Worm (Caenorhabditis elegans) whole organism, young adult: Measurements from ENCODE around the gene srv-2.

Source experiments
- Y53G8AR.9 ChIP-seq: fragments of 200-800 bp; sonication (Bioruptor generic); conservative IDR thresholded peaks from 2 replicates; pipeline ENCODE4 v1.3.6; 2022; ENCODE audit warnings: missing genetic modification reagents, missing genetic modification characterization, missing compliant biosample characterization
- ama-1 ChIP-seq, 3 experiments: fragments of 150-350 bp in 1 of 3; sonication (generic microtip) in 2 of 3; optimal IDR thresholded peaks; 2 replicates each; lab custom pipeline; 2014 to 2018; ENCODE audit warnings: missing biosample characterization in 2 of 3, missing genetic modification characterization in 2 of 3, missing genetic modification reagents in 2 of 3
- aptf-2 ChIP-seq: fragments of 200-800 bp; sonication (Bioruptor generic); conservative IDR thresholded peaks from 2 replicates; pipeline ENCODE4 v1.3.6; 2022; ENCODE audit warnings: missing genetic modification reagents, missing genetic modification characterization, missing compliant biosample characterization
- cebp-1 ChIP-seq, 2 experiments: fragments of 200-800 bp in 1 of 2; sonication (Bioruptor generic) in 1 of 2; sonication (generic microtip) in 1 of 2; IDR thresholded peaks in 1 of 2; optimal IDR thresholded peaks in 1 of 2; 2 replicates each; pipeline versions ENCODE4 v1.3.6 to Lab custom; 2017 to 2022; ENCODE audit warnings: missing compliant biosample characterization in 2 of 2, missing genetic modification characterization in 2 of 2, mild to moderate bottlenecking in 1 of 2, missing genetic modification reagents in 1 of 2, moderate library complexity in 1 of 2
- ceh-40 ChIP-seq: fragments of 200-800 bp; sonication (Bioruptor generic); IDR thresholded peaks from 2 replicates; pipeline ENCODE4 v1.3.6; 2022; ENCODE audit warnings: missing genetic modification characterization, missing compliant biosample characterization
- chd-7 ChIP-seq: sonication (generic microtip); optimal IDR thresholded peaks from 2 replicates; lab custom pipeline; 2016; ENCODE audit warnings: mild to moderate bottlenecking, missing genetic modification characterization, moderate library complexity, missing compliant biosample characterization
- dpl-1 ChIP-seq: fragments of 150-350 bp; optimal IDR thresholded peaks from 2 replicates; lab custom pipeline; 2014; ENCODE audit warnings: missing biosample characterization, missing genetic modification reagents, missing genetic modification characterization
- ekl-4 ChIP-seq: fragments of 200-800 bp; sonication (Bioruptor generic); IDR thresholded peaks from 2 replicates; pipeline ENCODE4 v1.3.6; 2022; ENCODE audit warnings: missing genetic modification reagents, missing genetic modification characterization, missing compliant biosample characterization
- hmg-1.2 ChIP-seq: fragments of 200-800 bp; sonication (Bioruptor generic); IDR thresholded peaks from 2 replicates; pipeline ENCODE4 v1.3.6; 2022; ENCODE audit warnings: missing genetic modification reagents, missing genetic modification characterization, missing compliant biosample characterization
- let-607 ChIP-seq, 2 experiments: fragments of 200-800 bp in 1 of 2; sonication (Bioruptor generic) in 1 of 2; sonication (generic microtip) in 1 of 2; optimal IDR thresholded peaks; 2 replicates each; lab custom pipeline; 2016 to 2018; ENCODE audit warnings: mild to moderate bottlenecking in 2 of 2, missing compliant biosample characterization in 2 of 2, missing genetic modification characterization in 2 of 2, moderate library complexity in 2 of 2, missing genotype in 1 of 2
- lin-26 ChIP-seq: fragments of 200-800 bp; sonication (Bioruptor generic); IDR thresholded peaks from 2 replicates; pipeline ENCODE4 v1.3.6; 2022; ENCODE audit warnings: missing genetic modification reagents, missing genetic modification characterization, missing compliant biosample characterization
- lir-1 ChIP-seq: fragments of 200-800 bp; sonication (Bioruptor generic); conservative IDR thresholded peaks from 2 replicates; pipeline ENCODE4 v1.3.6; 2022; ENCODE audit warnings: missing genetic modification reagents, missing genetic modification characterization, missing compliant biosample characterization
- madf-10 ChIP-seq: sonication (generic microtip); optimal IDR thresholded peaks from 2 replicates; lab custom pipeline; 2016; ENCODE audit warnings: mild to moderate bottlenecking, missing genetic modification characterization, missing compliant biosample characterization
- mcd-1 ChIP-seq: fragments of 200-800 bp; sonication (Bioruptor generic); IDR thresholded peaks from 2 replicates; pipeline ENCODE4 v1.3.6; 2022; ENCODE audit warnings: missing genetic modification reagents, missing genetic modification characterization, missing compliant biosample characterization
- mxl-1 ChIP-seq: sonication (generic microtip); optimal IDR thresholded peaks from 2 replicates; lab custom pipeline; 2016; ENCODE audit warnings: missing genetic modification characterization, missing compliant biosample characterization
- nfyb-1 ChIP-seq: fragments of 200-800 bp; sonication (Bioruptor generic); IDR thresholded peaks from 2 replicates; pipeline ENCODE4 v1.3.6; 2022; ENCODE audit warnings: missing genetic modification reagents, missing genetic modification characterization, missing compliant biosample characterization
- nhr-120 ChIP-seq: fragments of 200-800 bp; sonication (Bioruptor generic); IDR thresholded peaks from 2 replicates; pipeline ENCODE4 v1.3.6; 2022; ENCODE audit warnings: missing genetic modification characterization, missing compliant biosample characterization
- nhr-80 ChIP-seq: sonication (generic microtip); optimal IDR thresholded peaks from 2 replicates; lab custom pipeline; 2016; ENCODE audit warnings: missing genetic modification characterization, missing compliant biosample characterization
- snpc-1.3 ChIP-seq: sonication (generic microtip); optimal IDR thresholded peaks from 2 replicates; lab custom pipeline; 2017; ENCODE audit warnings: missing genetic modification characterization, mild to moderate bottlenecking, missing compliant biosample characterization, antibody characterized with exemption, moderate library complexity, missing genotype, missing genetic modification reagents; ENCODE audit not compliant: insufficient read depth
- ztf-26 ChIP-seq: sonication (generic microtip); optimal IDR thresholded peaks from 2 replicates; lab custom pipeline; 2017; ENCODE audit warnings: missing genetic modification characterization, missing compliant biosample characterization
- ztf-6 ChIP-seq: fragments of 200-800 bp; sonication (Bioruptor generic); IDR thresholded peaks from 2 replicates; pipeline ENCODE4 v1.3.6; 2022; ENCODE audit warnings: missing genetic modification reagents, missing genetic modification characterization, missing compliant biosample characterization

Gene srv-2

ce11 chrII:10551985-10552736, 49.9 kb downstream of the srv-2 start (continued):
- TF ChIP-seq let-607 (tag; optimal IDR thresholded peaks at IDR 0.05; lab: Kevin White, UChicago) = peak in 1 of 2 experiments; percentile 66
- TF ChIP-seq lin-26 (GFP tag; lab: Robert Waterston, UW) = peak; percentile 60; the same call in 1 of the 2 replicates
- 0 out of 2 replicates have a peak, but pooled peaks have one; percentile 25 for TF ChIP-seq ceh-40 (GFP tag; lab: Robert Waterston, UW)
- no peak for TF ChIP-seq mxl-1 (tag; lab: Kevin White, UChicago)
- TF ChIP-seq mcd-1 (GFP tag; lab: Robert Waterston, UW) = peak; percentile 69
- peak; percentile 67 for TF ChIP-seq madf-10 (tag; lab: Kevin White, UChicago)
- no peak for TF ChIP-seq ama-1 (optimal IDR thresholded peaks at IDR 0.05; lab: Kevin White, UChicago)
- peak in 1 of 2 experiments; percentile 12 for TF ChIP-seq ama-1 (GFP tag; optimal IDR thresholded peaks at IDR 0.05; lab: Kevin White, UChicago)
- peak; percentile 76 for TF ChIP-seq ztf-26 (tag; lab: Kevin White, UChicago)
- peak; percentile 87 for TF ChIP-seq hmg-1.2

- no peak for TF ChIP-seq nhr-80 (tag; lab: Kevin White, UChicago)
- no peak for TF ChIP-seq aptf-2 (GFP tag; lab: Robert Waterston, UW)
- no peak for TF ChIP-seq dpl-1 (GFP tag; lab: Kevin White, UChicago)
- no peak for TF ChIP-seq nhr-120 (GFP tag; lab: Robert Waterston, UW)
- TF ChIP-seq cebp-1 (GFP tag; IDR thresholded peaks at IDR 0.05; lab: Robert Waterston, UW) = no peak
- TF ChIP-seq cebp-1 (tag; optimal IDR thresholded peaks at IDR 0.05; lab: Kevin White, UChicago) = peak; percentile 10
- no peak for TF ChIP-seq snpc-1.3 (tag; lab: Kevin White, UChicago)
- 0 out of 2 replicates have a peak, but pooled peaks have one; percentile 14 for TF ChIP-seq lin-26 (GFP tag; lab: Robert Waterston, UW)
- 0 out of 2 replicates have a peak, but pooled peaks have one; percentile 42 for TF ChIP-seq nfyb-1
- peak; percentile 8 for TF ChIP-seq ztf-26 (tag; lab: Kevin White, UChicago)
- TF ChIP-seq Y53G8AR.9 (GFP tag; lab: Robert Waterston, UW) = peak; percentile 60; the same call in 1 of the 2 replicates
- no peak for TF ChIP-seq ekl-4
- TF ChIP-seq ztf-6 (GFP tag; lab: Robert Waterston, UW) = no peak
- TF ChIP-seq lir-1 (GFP tag; lab: Robert Waterston, UW) = no peak
- peak; percentile 29 for TF ChIP-seq chd-7 (tag; lab: Kevin White, UChicago)
- TF ChIP-seq ama-1 (optimal IDR thresholded peaks at IDR 0.05; lab: Kevin White, UChicago) = peak; percentile 42
- TF ChIP-seq ama-1 (GFP tag; optimal IDR thresholded peaks at IDR 0.05; lab: Kevin White, UChicago) = peak in 1 of 2 experiments; percentile 2
Observed at ce11 chrII:10550872-10551647, 51.0 kb downstream of the srv-2 start.
